Fruit fly (Drosophila melanogaster) whole organism, prepupa: Measurements from ENCODE around the gene CG31301.
A peak's percentile ranks its signal among the peaks of the same experiment; 100 is the strongest.

Experiments
- Blimp-1 ChIP-seq: fragments of 200-800 bp; sonication (Bioruptor generic); optimal IDR thresholded peaks from 3 replicates; lab custom pipeline; 2017; ENCODE audit warnings: missing biosample characterization, missing genetic modification characterization, mild to moderate bottlenecking, moderate library complexity, missing genetic modification reagents
- CG10631 ChIP-seq: fragments of 200-800 bp; sonication (Bioruptor generic); optimal IDR thresholded peaks from 2 replicates; lab custom pipeline; 2016; ENCODE audit warnings: missing biosample characterization, missing genetic modification characterization
- CG10669 ChIP-seq: fragments of 200-800 bp; sonication (Bioruptor generic); optimal IDR thresholded peaks from 3 replicates; lab custom pipeline; 2018; ENCODE audit warnings: missing biosample characterization, mild to moderate bottlenecking, missing genetic modification characterization, moderate library complexity
- CG11294 ChIP-seq: fragments of 200-800 bp; sonication (Bioruptor generic); IDR thresholded peaks from 2 replicates; pipeline ENCODE4 v1.3.6; 2022; ENCODE audit warnings: missing biosample characterization, missing genetic modification characterization
- CG11762 ChIP-seq: fragments of 200-800 bp; sonication (Bioruptor generic); optimal IDR thresholded peaks from 3 replicates; lab custom pipeline; 2016; ENCODE audit warnings: missing biosample characterization, missing genetic modification characterization; ENCODE audit not compliant: insufficient read depth
- CG11902 ChIP-seq: fragments of 200-800 bp; sonication (Bioruptor generic); optimal IDR thresholded peaks from 3 replicates; lab custom pipeline; 2016; ENCODE audit warnings: missing biosample characterization, missing genetic modification characterization
- CG1621 ChIP-seq: fragments of 200-800 bp; sonication (Bioruptor generic); optimal IDR thresholded peaks from 3 replicates; lab custom pipeline; 2018; ENCODE audit warnings: missing biosample characterization, mild to moderate bottlenecking, missing genetic modification characterization
- CG16779 ChIP-seq: fragments of 200-800 bp; sonication (Bioruptor generic); optimal IDR thresholded peaks from 3 replicates; lab custom pipeline; 2017; ENCODE audit warnings: missing biosample characterization, mild to moderate bottlenecking, missing genetic modification characterization
- CG3032 ChIP-seq: fragments of 200-800 bp; optimal IDR thresholded peaks from 2 replicates; lab custom pipeline; 2019; ENCODE audit warnings: missing biosample characterization, mild to moderate bottlenecking, missing genetic modification characterization, moderate library complexity
- CG31627 ChIP-seq: fragments of 200-800 bp; sonication (Bioruptor generic); optimal IDR thresholded peaks from 3 replicates; lab custom pipeline; 2016; ENCODE audit warnings: missing biosample characterization, missing genetic modification characterization
- CG32006 ChIP-seq: fragments of 200-800 bp; sonication (Bioruptor generic); optimal IDR thresholded peaks from 3 replicates; lab custom pipeline; 2017; ENCODE audit warnings: missing biosample characterization, mild to moderate bottlenecking, missing genetic modification characterization
- CG34406 ChIP-seq: fragments of 200-800 bp; sonication (Bioruptor generic); optimal IDR thresholded peaks from 3 replicates; lab custom pipeline; 2016; ENCODE audit warnings: missing biosample characterization, missing genetic modification characterization
- CG3919 ChIP-seq: fragments of 200-800 bp; sonication (Bioruptor generic); optimal IDR thresholded peaks from 3 replicates; lab custom pipeline; 2016; ENCODE audit warnings: missing biosample characterization, missing genetic modification characterization
- CG4318 ChIP-seq: fragments of 200-800 bp; sonication (Bioruptor generic); optimal IDR thresholded peaks from 3 replicates; lab custom pipeline; 2017; ENCODE audit warnings: missing biosample characterization, mild to moderate bottlenecking, missing genetic modification characterization
- CG6276 ChIP-seq: fragments of 200-800 bp; sonication (Bioruptor generic); optimal IDR thresholded peaks from 2 replicates; lab custom pipeline; 2017; ENCODE audit warnings: missing biosample characterization, mild to moderate bottlenecking, missing genetic modification characterization
- CG6792 ChIP-seq: fragments of 200-800 bp; sonication (Bioruptor generic); optimal IDR thresholded peaks from 3 replicates; lab custom pipeline; 2016; ENCODE audit warnings: missing biosample characterization, missing genetic modification characterization
- CG6808 ChIP-seq: fragments of 200-800 bp; sonication (Bioruptor generic); optimal IDR thresholded peaks from 3 replicates; lab custom pipeline; 2017; ENCODE audit warnings: missing biosample characterization, missing genetic modification characterization, mild to moderate bottlenecking, moderate library complexity, missing genetic modification reagents
- CG7368 ChIP-seq: fragments of 200-800 bp; sonication (Bioruptor generic); optimal IDR thresholded peaks from 3 replicates; lab custom pipeline; 2016; ENCODE audit warnings: missing biosample characterization, missing genetic modification characterization
- CG8632 ChIP-seq: fragments of 200-800 bp; sonication (Bioruptor generic); optimal IDR thresholded peaks from 3 replicates; lab custom pipeline; 2016; ENCODE audit warnings: missing biosample characterization, missing genetic modification characterization
- CG9139 ChIP-seq: fragments of 200-800 bp; sonication (Bioruptor generic); optimal IDR thresholded peaks from 3 replicates; lab custom pipeline; 2017; ENCODE audit warnings: missing biosample characterization, mild to moderate bottlenecking, missing genetic modification characterization
- Eip78C ChIP-seq: fragments of 200-800 bp; sonication (Bioruptor generic); peaks from one replicate; lab custom pipeline; 2016; ENCODE audit warnings: missing biosample characterization, missing genetic modification characterization
- Ets96B ChIP-seq: fragments of 200-800 bp; optimal IDR thresholded peaks from 2 replicates; lab custom pipeline; 2019; ENCODE audit warnings: missing biosample characterization, mild to moderate bottlenecking, missing genetic modification characterization, moderate library complexity
- Gug ChIP-seq: fragments of 200-800 bp; sonication (Bioruptor generic); IDR thresholded peaks from 2 replicates; pipeline ENCODE4 v1.3.6; 2022; ENCODE audit warnings: missing biosample characterization, missing genetic modification characterization
- Hr38 ChIP-seq: sonication (Bioruptor generic); optimal IDR thresholded peaks from 2 replicates; lab custom pipeline; 2016; ENCODE audit warnings: missing biosample characterization, missing genetic modification characterization
- Hr39 ChIP-seq: fragments of 200-800 bp; sonication (Bioruptor generic); optimal IDR thresholded peaks from 2 replicates; lab custom pipeline; 2016; ENCODE audit warnings: missing biosample characterization, missing genetic modification characterization
- Met ChIP-seq: fragments of 200-800 bp; sonication (Bioruptor generic); optimal IDR thresholded peaks from 3 replicates; lab custom pipeline; 2016; ENCODE audit warnings: missing biosample characterization, missing genetic modification characterization
- OdsH ChIP-seq: fragments of 200-800 bp; sonication (Bioruptor generic); optimal IDR thresholded peaks from 3 replicates; lab custom pipeline; 2016; ENCODE audit warnings: missing biosample characterization, missing genetic modification characterization
- Sox102F ChIP-seq: fragments of 200-800 bp; sonication (Bioruptor generic); optimal IDR thresholded peaks from 2 replicates; lab custom pipeline; 2016; ENCODE audit warnings: missing biosample characterization, mild to moderate bottlenecking, missing genetic modification characterization
- Sox14 ChIP-seq: fragments of 200-800 bp; sonication (Bioruptor generic); optimal IDR thresholded peaks from 3 replicates; lab custom pipeline; 2016; ENCODE audit warnings: missing biosample characterization, missing genetic modification characterization
- Sox15 ChIP-seq: fragments of 200-800 bp; sonication (Bioruptor generic); optimal IDR thresholded peaks from 3 replicates; lab custom pipeline; 2016; ENCODE audit warnings: missing biosample characterization, missing genetic modification characterization
- cyc ChIP-seq: fragments of 200-800 bp; sonication (Bioruptor generic); optimal IDR thresholded peaks from 3 replicates; lab custom pipeline; 2016; ENCODE audit warnings: missing biosample characterization, missing genetic modification characterization
- dac ChIP-seq: fragments of 200-800 bp; sonication (Bioruptor generic); optimal IDR thresholded peaks from 2 replicates; lab custom pipeline; 2017; ENCODE audit warnings: missing biosample characterization, mild to moderate bottlenecking, missing genetic modification characterization
- esn ChIP-seq: fragments of 200-800 bp; sonication (Bioruptor generic); optimal IDR thresholded peaks from 2 replicates; lab custom pipeline; 2016; ENCODE audit warnings: missing biosample characterization, mild to moderate bottlenecking, missing genetic modification characterization, moderate library complexity
- lz ChIP-seq: fragments of 200-800 bp; sonication (Bioruptor generic); optimal IDR thresholded peaks from 3 replicates; lab custom pipeline; 2016; ENCODE audit warnings: missing biosample characterization, missing genetic modification characterization
- net ChIP-seq: fragments of 200-800 bp; sonication (Bioruptor generic); optimal IDR thresholded peaks from 3 replicates; lab custom pipeline; 2016; ENCODE audit warnings: missing biosample characterization, missing genetic modification characterization
- pdm3 ChIP-seq: fragments of 200-800 bp; sonication (Bioruptor generic); optimal IDR thresholded peaks from 3 replicates; lab custom pipeline; 2016; ENCODE audit warnings: missing biosample characterization, missing genetic modification characterization
- salr ChIP-seq, 2 experiments: fragments of 200-800 bp; sonication (Bioruptor generic); optimal IDR thresholded peaks; 3 replicates each; lab custom pipeline; 2016 to 2018; ENCODE audit warnings: missing biosample characterization in 2 of 2, missing genetic modification characterization in 2 of 2, mild to moderate bottlenecking in 1 of 2
- ss ChIP-seq, 2 experiments: fragments of 200-800 bp; sonication (Bioruptor generic); optimal IDR thresholded peaks; 2 replicates in 1 of 2; 3 replicates in 1 of 2; lab custom pipeline; 2017 to 2018; ENCODE audit warnings: mild to moderate bottlenecking in 2 of 2, missing biosample characterization in 2 of 2, missing genetic modification characterization in 2 of 2, moderate library complexity in 1 of 2
- svp ChIP-seq: fragments of 200-800 bp; sonication (Bioruptor generic); peaks from one replicate; lab custom pipeline; 2016; ENCODE audit warnings: missing biosample characterization, missing genetic modification characterization

Gene CG31301

DNA sequence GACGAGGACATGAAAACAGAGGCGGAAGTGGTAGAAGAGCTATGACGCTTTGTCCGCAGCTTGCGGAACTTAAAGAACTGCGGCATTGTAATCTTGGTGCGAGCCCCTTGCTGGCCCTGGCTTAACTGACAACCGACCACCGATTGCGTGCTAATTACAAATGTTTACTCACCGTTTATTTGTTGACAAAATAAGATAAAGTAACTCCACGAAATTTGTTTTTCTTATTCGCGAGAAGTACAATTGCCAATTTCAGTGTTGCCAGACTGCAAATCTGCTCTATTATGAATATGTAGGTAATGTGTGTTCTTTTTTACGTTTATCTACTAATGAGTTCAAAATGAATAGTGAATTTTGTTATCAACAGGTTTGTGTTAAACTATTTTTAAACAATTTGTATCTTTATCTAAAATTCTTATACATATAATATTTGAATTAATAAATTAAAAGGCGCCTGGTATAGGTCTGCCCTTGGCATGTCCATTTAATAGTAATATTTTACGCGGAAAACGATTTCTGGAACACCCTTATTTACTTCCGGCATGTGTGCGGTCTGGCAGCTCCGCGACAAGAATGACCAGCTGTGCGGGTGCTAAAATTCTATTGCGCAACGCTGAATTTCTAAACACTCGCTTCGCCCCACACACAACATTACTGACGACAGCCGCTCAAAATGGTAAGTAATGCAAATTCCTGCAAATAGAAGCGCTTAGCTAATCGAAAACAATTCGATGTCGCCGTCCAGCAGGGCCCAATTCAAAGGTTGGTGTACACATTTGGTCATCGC is 10.8 kb downstream of the CG31301 start, which contains the start of the genes Atg4b and Hibch (continued):
- peak; percentile 90 for TF ChIP-seq CG10631 (GFP tag; lab: Kevin White, UChicago)
- TF ChIP-seq Hr39: no peak
- TF ChIP-seq esn: peak; percentile 79
- peak; percentile 75 for TF ChIP-seq CG11762
- TF ChIP-seq cyc (GFP tag; lab: Kevin White, UChicago): peak; percentile 83
- TF ChIP-seq CG3919 (GFP tag; lab: Kevin White, UChicago): no peak
- peak; percentile 54 for TF ChIP-seq CG1621 (tag; lab: Kevin White, UChicago)
- TF ChIP-seq CG3032 (tag; lab: Kevin White, UChicago): peak; percentile 91
- peak; percentile 100 for TF ChIP-seq CG10669 (GFP tag; lab: Kevin White, UChicago)
- peak; percentile 82 for TF ChIP-seq Eip78C (GFP tag; lab: Kevin White, UChicago)
- peak; percentile 74 for TF ChIP-seq lz
- peak in 1 of 2 experiments; percentile 62 for TF ChIP-seq salr (GFP tag; optimal IDR thresholded peaks at IDR 0.05; lab: Kevin White, UChicago)
- no peak for TF ChIP-seq net (GFP tag; lab: Kevin White, UChicago)
- peak; percentile 84 for TF ChIP-seq CG32006 (GFP tag; lab: Kevin White, UChicago)
- no peak for TF ChIP-seq CG16779
- peak; percentile 72 for TF ChIP-seq CG34406 (GFP tag; lab: Kevin White, UChicago)
- no peak for TF ChIP-seq svp (GFP tag; lab: Kevin White, UChicago)
- no peak for TF ChIP-seq Sox14 (GFP tag; lab: Kevin White, UChicago)
- TF ChIP-seq CG8632: peak; percentile 73
- peak; percentile 78 for TF ChIP-seq Sox15 (GFP tag; lab: Kevin White, UChicago)
- peak; percentile 68 for TF ChIP-seq Ets96B (tag; lab: Kevin White, UChicago)
- TF ChIP-seq CG11902 (GFP tag; lab: Kevin White, UChicago): peak; percentile 85
- no peak for TF ChIP-seq Sox102F (GFP tag; lab: Kevin White, UChicago)
- peak; percentile 77 for TF ChIP-seq CG6792 (GFP tag; lab: Kevin White, UChicago)
- peak; percentile 67 for TF ChIP-seq CG7368 (GFP tag; lab: Kevin White, UChicago)
- TF ChIP-seq Met (GFP tag; lab: Kevin White, UChicago): no peak
- TF ChIP-seq ss (GFP tag; optimal IDR thresholded peaks at IDR 0.05; lab: Kevin White, UChicago): no peak
- no peak for TF ChIP-seq CG4318
- peak; percentile 73 for TF ChIP-seq Blimp-1 (GFP tag; lab: Kevin White, UChicago)
- TF ChIP-seq pdm3: no peak
- no peak for TF ChIP-seq OdsH (GFP tag; lab: Kevin White, UChicago)
- TF ChIP-seq dac (GFP tag; lab: Kevin White, UChicago): peak; percentile 72
- no peak for TF ChIP-seq CG6276

dm6 chr3R:15361490-15361889 is 15.5 kb downstream of the CG31301 start, which contains the start of the genes Cog2 and Trax:
TSS of gene Cog2 (minus strand) at chr3R:15361657.
TSS of gene Trax (plus strand) at chr3R:15361692.
- TF ChIP-seq CG10669 (GFP tag; lab: Kevin White, UChicago) (no peak), pdm3 (no peak), Hr38 (GFP tag; lab: Kevin White, UChicago) (no peak), Met (GFP tag; lab: Kevin White, UChicago) (no peak), CG8632 (no peak), Gug (GFP tag; lab: Robert Waterston, UW) (no peak), Eip78C (GFP tag; lab: Kevin White, UChicago) (no peak), CG31627 (GFP tag; lab: Kevin White, UChicago) (no peak), CG11762 (no peak), CG9139 (GFP tag; lab: Kevin White, UChicago) (no peak), CG6808 (GFP tag; lab: Kevin White, UChicago) (no peak), Sox15 (GFP tag; lab: Kevin White, UChicago) (no peak), CG11294 (GFP tag; lab: Robert Waterston, UW) (no peak), Sox14 (GFP tag; lab: Kevin White, UChicago) (no peak), net (GFP tag; lab: Kevin White, UChicago) (no peak), ss (GFP tag; optimal IDR thresholded peaks at IDR 0.05; lab: Kevin White, UChicago) (no peak), CG3032 (tag; lab: Kevin White, UChicago) (no peak)
